Worm (Caenorhabditis elegans) whole organism, L3 larva: ENCODE data around the gene paa-1.

Source experiments
- ZK546.5 ChIP-seq: sonication (generic microtip); optimal IDR thresholded peaks from 2 replicates; lab custom pipeline; 2017; ENCODE audit warnings: missing biosample characterization, missing genetic modification characterization
- aly-2 ChIP-seq: fragments of 150-350 bp; optimal IDR thresholded peaks from 2 replicates; lab custom pipeline; 2014; ENCODE audit warnings: missing biosample characterization, missing genetic modification characterization
- ama-1 ChIP-seq: fragments of 150-350 bp; optimal IDR thresholded peaks from 2 replicates; lab custom pipeline; 2018
- ceh-16 ChIP-seq: sonication (generic microtip); optimal IDR thresholded peaks from 2 replicates; lab custom pipeline; 2017; ENCODE audit warnings: missing biosample characterization, missing genetic modification characterization
- ceh-82 ChIP-seq: fragments of 150-350 bp; optimal IDR thresholded peaks from 2 replicates; lab custom pipeline; 2014; ENCODE audit warnings: missing biosample characterization, missing genetic modification characterization
- ceh-9 ChIP-seq: sonication (generic microtip); optimal IDR thresholded peaks from 2 replicates; lab custom pipeline; 2018; ENCODE audit warnings: missing biosample characterization, missing genetic modification characterization
- daf-12 ChIP-seq: fragments of 150-350 bp; optimal IDR thresholded peaks from 2 replicates; lab custom pipeline; 2014; ENCODE audit warnings: missing biosample characterization, missing genetic modification reagents, missing genetic modification characterization
- egl-27 ChIP-seq: sonication (generic microtip); optimal IDR thresholded peaks from 4 replicates; lab custom pipeline; 2017; ENCODE audit warnings: missing biosample characterization, missing genetic modification reagents, missing genetic modification characterization
- egl-5 ChIP-seq: fragments of 150-350 bp; optimal IDR thresholded peaks from 2 replicates; lab custom pipeline; 2017; ENCODE audit warnings: missing biosample characterization, missing genetic modification reagents, missing genetic modification characterization, inconsistent platforms
- elt-1 ChIP-seq: fragments of 150-350 bp; optimal IDR thresholded peaks from 2 replicates; lab custom pipeline; 2014; ENCODE audit warnings: missing biosample characterization, missing genetic modification characterization
- elt-2 ChIP-seq: sonication (generic microtip); optimal IDR thresholded peaks from 2 replicates; lab custom pipeline; 2016; ENCODE audit warnings: missing genetic modification reagents, mild to moderate bottlenecking, missing genetic modification characterization, missing compliant biosample characterization
- elt-3 ChIP-seq, 3 experiments: fragments of 150-350 bp in 1 of 3; sonication (generic microtip) in 2 of 3; optimal IDR thresholded peaks; 2 replicates in 2 of 3; 4 replicates in 1 of 3; lab custom pipeline; 2014 to 2017; ENCODE audit warnings: missing biosample characterization in 3 of 3, missing genetic modification characterization in 3 of 3
- fkh-10 ChIP-seq: sonication (generic microtip); optimal IDR thresholded peaks from 2 replicates; lab custom pipeline; 2017; ENCODE audit warnings: missing biosample characterization, missing genetic modification reagents, missing genetic modification characterization
- fkh-2 ChIP-seq: fragments of 150-350 bp; optimal IDR thresholded peaks from 2 replicates; lab custom pipeline; 2014; ENCODE audit warnings: missing biosample characterization, missing genetic modification reagents, missing genetic modification characterization
- hmg-11 ChIP-seq: sonication (generic microtip); optimal IDR thresholded peaks from 2 replicates; lab custom pipeline; 2016; ENCODE audit warnings: missing genetic modification characterization, missing compliant biosample characterization
- jun-1 ChIP-seq: fragments of 150-350 bp; optimal IDR thresholded peaks from 2 replicates; lab custom pipeline; 2014; ENCODE audit warnings: missing biosample characterization, missing genetic modification reagents, missing genetic modification characterization
- lin-15B ChIP-seq: fragments of 150-350 bp; optimal IDR thresholded peaks from 2 replicates; lab custom pipeline; 2014; ENCODE audit warnings: missing biosample characterization, missing genetic modification characterization
- lsy-12 ChIP-seq: sonication (generic microtip); optimal IDR thresholded peaks from 2 replicates; lab custom pipeline; 2016; ENCODE audit warnings: mild to moderate bottlenecking, missing genetic modification characterization, missing compliant biosample characterization
- mml-1 ChIP-seq: fragments of 150-350 bp; sonication (generic microtip); optimal IDR thresholded peaks from 3 replicates; lab custom pipeline; 2014; ENCODE audit warnings: missing biosample characterization, missing genetic modification characterization
- nfya-1 ChIP-seq: sonication (generic microtip); optimal IDR thresholded peaks from 2 replicates; lab custom pipeline; 2017; ENCODE audit warnings: missing genetic modification characterization, mild to moderate bottlenecking, missing compliant biosample characterization, antibody characterized with exemption, moderate library complexity; ENCODE audit not compliant: insufficient read depth
- nhr-11 ChIP-seq: fragments of 150-350 bp; optimal IDR thresholded peaks from 2 replicates; lab custom pipeline; 2014; ENCODE audit warnings: missing biosample characterization, missing genetic modification characterization
- nhr-23 ChIP-seq: fragments of 150-350 bp; optimal IDR thresholded peaks from 2 replicates; lab custom pipeline; 2014; ENCODE audit warnings: missing biosample characterization, missing genetic modification reagents, missing genetic modification characterization
- nhr-237 ChIP-seq: fragments of 150-350 bp; optimal IDR thresholded peaks from 2 replicates; lab custom pipeline; 2014; ENCODE audit warnings: missing biosample characterization, missing genetic modification characterization
- nhr-25 ChIP-seq: sonication (generic microtip); optimal IDR thresholded peaks from 2 replicates; lab custom pipeline; 2017; ENCODE audit warnings: missing biosample characterization, missing genetic modification characterization
- nhr-28 ChIP-seq: fragments of 150-350 bp; optimal IDR thresholded peaks from 2 replicates; lab custom pipeline; 2014; ENCODE audit warnings: missing biosample characterization, missing genetic modification characterization
- nhr-43 ChIP-seq: sonication (generic microtip); optimal IDR thresholded peaks from 2 replicates; lab custom pipeline; 2016; ENCODE audit warnings: mild to moderate bottlenecking, missing genetic modification characterization, missing compliant biosample characterization; ENCODE audit not compliant: poor library complexity, severe bottlenecking
- nhr-67 ChIP-seq: fragments of 150-350 bp; optimal IDR thresholded peaks from 2 replicates; lab custom pipeline; 2014; ENCODE audit warnings: missing biosample characterization, missing genetic modification characterization
- nhr-76 ChIP-seq: fragments of 150-350 bp; sonication (generic microtip); optimal IDR thresholded peaks from 5 replicates; lab custom pipeline; 2014; ENCODE audit warnings: missing biosample characterization, missing genetic modification characterization
- nhr-77 ChIP-seq: fragments of 150-350 bp; optimal IDR thresholded peaks from 2 replicates; lab custom pipeline; 2014; ENCODE audit warnings: missing biosample characterization, missing genetic modification characterization
- pqm-1 ChIP-seq: fragments of 150-350 bp; optimal IDR thresholded peaks from 2 replicates; lab custom pipeline; 2017; ENCODE audit warnings: missing biosample characterization, missing genetic modification characterization, inconsistent platforms
- sea-2 ChIP-seq: fragments of 150-350 bp; sonication (generic microtip); optimal IDR thresholded peaks from 4 replicates; lab custom pipeline; 2014; ENCODE audit warnings: missing biosample characterization, missing genetic modification reagents, missing genetic modification characterization
- skn-1 ChIP-seq: fragments of 150-350 bp; optimal IDR thresholded peaks from 2 replicates; lab custom pipeline; 2014; ENCODE audit warnings: missing biosample characterization, missing genetic modification characterization
- snpc-4 ChIP-seq: fragments of 150-350 bp; optimal IDR thresholded peaks from 2 replicates; lab custom pipeline; 2014; ENCODE audit warnings: missing biosample characterization, missing genetic modification characterization
- unc-39 ChIP-seq: sonication (generic microtip); optimal IDR thresholded peaks from 4 replicates; lab custom pipeline; 2017; ENCODE audit warnings: missing biosample characterization, missing genetic modification characterization
- unc-62 ChIP-seq: fragments of 150-350 bp; sonication (generic microtip); optimal IDR thresholded peaks from 4 replicates; lab custom pipeline; 2014; ENCODE audit warnings: missing biosample characterization, missing genetic modification reagents, missing genetic modification characterization

Gene paa-1

ce11 chrIII:5453290-5453689, 2.8 kb downstream of the paa-1 start, which contains the start of gene F48E8.4:
F48E8.4 (plus strand) TSS chrIII:5453590.
- TF ChIP-seq ceh-82 (tag; lab: Kevin White, UChicago) = no peak
- TF ChIP-seq nhr-25 (tag; lab: Kevin White, UChicago) = peak; percentile 13
- TF ChIP-seq nhr-11 (tag; lab: Kevin White, UChicago) = no peak
- TF ChIP-seq mml-1 = no peak
- no peak for TF ChIP-seq sea-2 (GFP tag; lab: Kevin White, UChicago)
- no peak for TF ChIP-seq pqm-1
- TF ChIP-seq unc-62 (GFP tag; lab: Kevin White, UChicago) = no peak

- TF ChIP-seq snpc-4 (tag; lab: Kevin White, UChicago) = no peak
- TF ChIP-seq nhr-77 (tag; lab: Kevin White, UChicago) = no peak
- no peak for TF ChIP-seq jun-1 (tag; lab: Kevin White, UChicago)
- TF ChIP-seq daf-12 (tag; lab: Kevin White, UChicago) = no peak
Measured at ce11 chrIII:5461079-5461478, 10.5 kb downstream of the paa-1 start, which contains the start of gene F48E8.3. F48E8.3 (plus strand) TSS chrIII:5461379.

- TF ChIP-seq nhr-43 (tag; lab: Kevin White, UChicago) (no peak), nhr-76 (tag; lab: Kevin White, UChicago) (no peak), lsy-12 (tag; lab: Kevin White, UChicago) (no peak), egl-27 (tag; lab: Kevin White, UChicago) (no peak), nhr-77 (tag; lab: Kevin White, UChicago) (no peak), nfya-1 (no peak), ama-1 (no peak), ZK546.5 (tag; lab: Kevin White, UChicago) (no peak), skn-1 (tag; lab: Kevin White, UChicago) (no peak), aly-2 (tag; lab: Kevin White, UChicago) (no peak)
Measured at ce11 chrIII:5464077-5464476, 13.5 kb downstream of the paa-1 start, which contains the start of gene F48E8.2. F48E8.2 (plus strand) TSS chrIII:5464377.

ce11 chrIII:5464850-5465249, 14.3 kb downstream of the paa-1 start:
- TF ChIP-seq egl-5 (tag; lab: Kevin White, UChicago) (no peak), elt-3 (tag; optimal IDR thresholded peaks at IDR 0.05; lab: Kevin White, UChicago) (peak; percentile 49 to 90 (median 88)), fkh-2 (tag; lab: Kevin White, UChicago) (no peak), nhr-237 (no peak), snpc-4 (tag; lab: Kevin White, UChicago) (no peak), nhr-11 (tag; lab: Kevin White, UChicago) (no peak), unc-39 (no peak), ceh-9 (tag; lab: Kevin White, UChicago) (no peak), nhr-25 (tag; lab: Kevin White, UChicago) (peak; percentile 19), nhr-43 (tag; lab: Kevin White, UChicago) (no peak), elt-1 (tag; lab: Kevin White, UChicago) (no peak)
- TF ChIP-seq, all 47 proteins: peak for 2

ce11 chrIII:5469090-5469489, 18.6 kb downstream of the paa-1 start:
- TF ChIP-seq ceh-9 (tag; lab: Kevin White, UChicago) (no peak), fkh-10 (no peak), nhr-77 (tag; lab: Kevin White, UChicago) (no peak), nhr-28 (tag; lab: Kevin White, UChicago) (no peak), nfya-1 (peak; percentile 99), jun-1 (tag; lab: Kevin White, UChicago) (no peak), lin-15B (tag; lab: Kevin White, UChicago) (no peak), lsy-12 (tag; lab: Kevin White, UChicago) (no peak)

- TF ChIP-seq hmg-11 (tag; lab: Kevin White, UChicago) (no peak), daf-12 (tag; lab: Kevin White, UChicago) (no peak), nhr-43 (tag; lab: Kevin White, UChicago) (peak; percentile 56), ZK546.5 (tag; lab: Kevin White, UChicago) (no peak), ceh-16 (tag; lab: Kevin White, UChicago) (no peak), elt-2 (no peak), nhr-23 (tag; lab: Kevin White, UChicago) (peak; percentile 82), aly-2 (tag; lab: Kevin White, UChicago) (no peak), nfya-1 (peak; percentile 48), pqm-1 (no peak), egl-5 (tag; lab: Kevin White, UChicago) (no peak), nhr-237 (no peak), nhr-67 (tag; lab: Kevin White, UChicago) (no peak)
Measured at ce11 chrIII:5472693-5473092, 22.2 kb downstream of the paa-1 start.
